Worm (Caenorhabditis elegans) whole organism, late embryonic: Measurements from ENCODE around the gene cal-2.

ENCODE experiments used
- F13H6.1 ChIP-seq: sonication (generic microtip); optimal IDR thresholded peaks from 2 replicates; lab custom pipeline; 2016; ENCODE audit warnings: missing genetic modification characterization, missing compliant biosample characterization
- K02D7.2 ChIP-seq: sonication (generic microtip); optimal IDR thresholded peaks from 2 replicates; lab custom pipeline; 2017; ENCODE audit warnings: mild to moderate bottlenecking, missing genetic modification characterization, missing compliant biosample characterization
- K09A11.1 ChIP-seq: sonication (generic microtip); optimal IDR thresholded peaks from 2 replicates; lab custom pipeline; 2017; ENCODE audit warnings: antibody characterized with exemption, mild to moderate bottlenecking, missing genetic modification characterization, missing compliant biosample characterization; ENCODE audit not compliant: insufficient read depth
- T23F11.4 ChIP-seq: fragments of 200-800 bp; sonication (Bioruptor generic); optimal IDR thresholded peaks from 2 replicates; lab custom pipeline; 2018; ENCODE audit warnings: mild to moderate bottlenecking, missing genetic modification characterization, missing compliant biosample characterization
- Y22D7AL.16 ChIP-seq: sonication (generic microtip); optimal IDR thresholded peaks from 2 replicates; lab custom pipeline; 2016; ENCODE audit warnings: missing genetic modification characterization, missing compliant biosample characterization
- ama-1 ChIP-seq: fragments of 150-350 bp; optimal IDR thresholded peaks from 2 replicates; lab custom pipeline; 2014
- ceh-14 ChIP-seq: sonication (generic microtip); optimal IDR thresholded peaks from 2 replicates; lab custom pipeline; 2016; ENCODE audit warnings: missing genotype, missing genetic modification characterization, missing compliant biosample characterization
- ceh-19 ChIP-seq: fragments of 200-800 bp; sonication (Bioruptor generic); optimal IDR thresholded peaks from 2 replicates; lab custom pipeline; 2018; ENCODE audit warnings: mild to moderate bottlenecking, missing genetic modification characterization, missing compliant biosample characterization
- ceh-24 ChIP-seq: sonication (generic microtip); optimal IDR thresholded peaks from 2 replicates; lab custom pipeline; 2016; ENCODE audit warnings: mild to moderate bottlenecking, missing genetic modification characterization, missing compliant biosample characterization
- ceh-30 ChIP-seq: fragments of 150-350 bp; optimal IDR thresholded peaks from 2 replicates; lab custom pipeline; 2014; ENCODE audit warnings: missing biosample characterization, missing genetic modification characterization
- ceh-34 ChIP-seq: sonication (generic microtip); optimal IDR thresholded peaks from 2 replicates; lab custom pipeline; 2016; ENCODE audit warnings: mild to moderate bottlenecking, missing genetic modification characterization, missing compliant biosample characterization
- ceh-48 ChIP-seq: sonication (generic microtip); optimal IDR thresholded peaks from 2 replicates; lab custom pipeline; 2016; ENCODE audit warnings: missing genetic modification characterization, inconsistent platforms, missing compliant biosample characterization
- ceh-9 ChIP-seq: sonication (generic microtip); optimal IDR thresholded peaks from 2 replicates; lab custom pipeline; 2016; ENCODE audit warnings: mild to moderate bottlenecking, missing genetic modification characterization, inconsistent platforms, missing compliant biosample characterization
- dve-1 ChIP-seq: sonication (generic microtip); optimal IDR thresholded peaks from 2 replicates; lab custom pipeline; 2017; ENCODE audit warnings: antibody characterized with exemption, mild to moderate bottlenecking, missing genetic modification characterization, missing compliant biosample characterization
- elt-4 ChIP-seq: sonication (generic microtip); optimal IDR thresholded peaks from 2 replicates; lab custom pipeline; 2016; ENCODE audit warnings: missing genetic modification characterization, missing compliant biosample characterization
- eyg-1 ChIP-seq: sonication (generic microtip); optimal IDR thresholded peaks from 2 replicates; lab custom pipeline; 2016; ENCODE audit warnings: missing genotype, missing genetic modification characterization, missing compliant biosample characterization
- fkh-6 ChIP-seq: sonication (generic microtip); optimal IDR thresholded peaks from 2 replicates; lab custom pipeline; 2016; ENCODE audit warnings: missing genetic modification characterization, missing compliant biosample characterization
- gmeb-2 ChIP-seq: sonication (generic microtip); optimal IDR thresholded peaks from 2 replicates; lab custom pipeline; 2016; ENCODE audit warnings: missing genetic modification characterization, inconsistent platforms, missing compliant biosample characterization
- hlh-15 ChIP-seq: sonication (generic microtip); optimal IDR thresholded peaks from 2 replicates; lab custom pipeline; 2016; ENCODE audit warnings: missing genetic modification characterization, missing compliant biosample characterization
- hlh-30 ChIP-seq: sonication (generic microtip); optimal IDR thresholded peaks from 2 replicates; lab custom pipeline; 2017; ENCODE audit warnings: antibody characterized with exemption, missing genetic modification characterization, missing compliant biosample characterization; ENCODE audit not compliant: insufficient read depth
- hlh-8 ChIP-seq: sonication (generic microtip); optimal IDR thresholded peaks from 2 replicates; lab custom pipeline; 2016; ENCODE audit warnings: missing genotype, missing genetic modification characterization, missing compliant biosample characterization
- madf-2 ChIP-seq: sonication (generic microtip); optimal IDR thresholded peaks from 2 replicates; lab custom pipeline; 2017; ENCODE audit warnings: missing genetic modification characterization, missing compliant biosample characterization
- mec-3 ChIP-seq: sonication (generic microtip); optimal IDR thresholded peaks from 2 replicates; lab custom pipeline; 2016; ENCODE audit warnings: borderline replicate concordance, missing genetic modification characterization, missing compliant biosample characterization
- nfya-1 ChIP-seq: sonication (generic microtip); optimal IDR thresholded peaks from 2 replicates; lab custom pipeline; 2017; ENCODE audit warnings: missing genetic modification characterization, mild to moderate bottlenecking, missing compliant biosample characterization, antibody characterized with exemption, moderate library complexity
- nhr-11 ChIP-seq: fragments of 150-350 bp; optimal IDR thresholded peaks from 2 replicates; lab custom pipeline; 2014; ENCODE audit warnings: missing biosample characterization, missing genetic modification characterization
- pag-3 ChIP-seq: sonication (generic microtip); optimal IDR thresholded peaks from 2 replicates; lab custom pipeline; 2016; ENCODE audit warnings: missing compliant biosample characterization, missing genetic modification characterization, borderline replicate concordance
- pat-9 ChIP-seq: fragments of 200-800 bp; sonication (Bioruptor generic); optimal IDR thresholded peaks from 2 replicates; lab custom pipeline; 2018; ENCODE audit warnings: mild to moderate bottlenecking, missing genetic modification characterization, moderate library complexity, missing compliant biosample characterization
- pha-2 ChIP-seq: sonication (generic microtip); optimal IDR thresholded peaks from 2 replicates; lab custom pipeline; 2017; ENCODE audit warnings: mild to moderate bottlenecking, missing genetic modification characterization, missing compliant biosample characterization
- pha-4 ChIP-seq: fragments of 150-350 bp; optimal IDR thresholded peaks from 2 replicates; lab custom pipeline; 2018; ENCODE audit warnings: missing biosample characterization, missing genetic modification reagents, missing genetic modification characterization
- pqm-1 ChIP-seq: sonication (generic microtip); optimal IDR thresholded peaks from 2 replicates; lab custom pipeline; 2016; ENCODE audit warnings: missing genetic modification characterization, missing compliant biosample characterization
- pros-1 ChIP-seq: fragments of 150-350 bp; optimal IDR thresholded peaks from 2 replicates; lab custom pipeline; 2014; ENCODE audit warnings: missing biosample characterization, missing genetic modification reagents, missing genetic modification characterization
- rnt-1 ChIP-seq: sonication (generic microtip); optimal IDR thresholded peaks from 2 replicates; lab custom pipeline; 2016; ENCODE audit warnings: missing genetic modification characterization, missing compliant biosample characterization
- sox-2 ChIP-seq: fragments of 200-800 bp; sonication (Bioruptor generic); IDR thresholded peaks from 2 replicates; pipeline ENCODE4 v1.3.6; 2022; ENCODE audit warnings: missing genetic modification reagents, missing genetic modification characterization, missing compliant biosample characterization
- sox-4 ChIP-seq: sonication (generic microtip); optimal IDR thresholded peaks from 2 replicates; lab custom pipeline; 2017; ENCODE audit warnings: mild to moderate bottlenecking, missing genetic modification characterization, inconsistent platforms, missing compliant biosample characterization
- tbx-2 ChIP-seq: sonication (generic microtip); optimal IDR thresholded peaks from 2 replicates; lab custom pipeline; 2016; ENCODE audit warnings: missing genetic modification characterization, missing compliant biosample characterization
- unc-3 ChIP-seq, 2 experiments: fragments of 200-800 bp in 1 of 2; sonication (Bioruptor generic) in 1 of 2; sonication (generic microtip) in 1 of 2; conservative IDR thresholded peaks in 1 of 2; optimal IDR thresholded peaks in 1 of 2; 2 replicates each; pipeline versions ENCODE4 v1.3.6 to Lab custom; 2016 to 2022; ENCODE audit warnings: missing compliant biosample characterization in 2 of 2, missing genetic modification characterization in 2 of 2, missing genetic modification reagents in 1 of 2
- unc-42 ChIP-seq: sonication (generic microtip); optimal IDR thresholded peaks from 2 replicates; lab custom pipeline; 2016; ENCODE audit warnings: missing genotype, missing genetic modification characterization, missing compliant biosample characterization
- unc-55 ChIP-seq: sonication (generic microtip); optimal IDR thresholded peaks from 2 replicates; lab custom pipeline; 2017; ENCODE audit warnings: missing biosample characterization, missing genetic modification reagents, missing genetic modification characterization
- zip-5 ChIP-seq: sonication (generic microtip); optimal IDR thresholded peaks from 2 replicates; lab custom pipeline; 2016; ENCODE audit warnings: missing genetic modification characterization, missing compliant biosample characterization

Gene cal-2

DNA sequence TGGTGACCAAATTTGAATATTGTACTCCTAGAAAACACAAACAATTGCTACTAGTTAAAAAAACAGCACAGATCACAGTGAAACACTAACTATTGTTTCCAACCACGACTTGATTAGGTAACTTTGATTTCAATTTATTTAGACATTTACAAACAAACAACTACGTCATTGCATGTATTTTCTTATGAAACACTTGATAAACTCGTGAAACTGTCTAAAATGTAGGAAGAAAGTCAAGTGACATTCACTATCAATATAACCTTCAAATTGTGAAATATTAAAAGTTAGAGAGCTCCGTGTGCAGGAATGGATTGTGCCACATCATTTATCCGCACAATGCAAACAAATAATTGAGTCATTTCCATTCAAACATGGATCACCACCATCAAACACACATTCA lies 29.8 kb downstream of the cal-2 start:
- TF ChIP-seq hlh-8 = no peak

DNA sequence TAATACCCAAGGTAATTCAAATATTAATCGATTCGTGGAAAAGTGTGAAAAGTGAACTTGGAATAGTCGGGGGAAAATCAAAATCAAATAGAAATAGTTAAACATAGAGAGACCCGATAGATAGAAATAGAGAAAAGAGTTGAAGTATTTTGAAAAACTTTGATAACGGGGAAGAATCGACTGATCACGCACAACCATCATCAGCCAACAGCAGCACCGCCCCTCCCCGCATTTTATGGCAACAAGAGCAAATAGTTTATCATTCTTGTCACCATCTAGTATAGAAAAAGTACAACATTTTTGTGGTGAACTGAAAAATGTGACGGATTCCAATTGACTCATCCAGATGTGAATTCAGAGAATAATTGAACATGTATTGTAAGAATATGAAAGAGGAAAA lies 31.1 kb downstream of the cal-2 start:
- TF ChIP-seq elt-4 (tag; lab: Kevin White, UChicago) (no peak), mec-3 (tag; lab: Kevin White, UChicago) (no peak), ceh-48 (no peak), ceh-24 (tag; lab: Kevin White, UChicago) (no peak), unc-3 (GFP tag; conservative IDR thresholded peaks at IDR 0.05; lab: Robert Waterston, UW) (no peak), unc-3 (tag; optimal IDR thresholded peaks at IDR 0.05; lab: Kevin White, UChicago) (no peak)

DNA sequence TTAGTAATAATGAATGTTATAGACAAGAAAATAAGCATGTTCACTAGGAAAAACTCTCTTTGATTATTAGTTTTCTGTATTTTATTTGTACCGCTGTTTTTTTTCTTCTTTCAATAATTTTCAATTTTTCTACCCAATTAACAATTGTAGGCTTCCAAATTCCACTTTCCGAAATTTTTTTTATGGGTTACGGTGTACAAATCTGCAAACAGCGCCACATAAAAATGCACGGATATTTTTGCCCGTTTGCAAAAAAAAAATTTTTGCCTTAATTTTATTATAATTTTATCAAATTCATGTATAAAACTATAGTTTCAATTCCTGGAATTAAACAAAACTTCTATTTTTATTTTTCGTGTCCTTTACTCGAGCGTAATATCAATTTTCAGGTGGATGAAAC lies 32.3 kb downstream of the cal-2 start, which contains the start of gene ooc-5:
TSS of gene ooc-5 (plus strand) at position 381 of the 400 bp plus-strand sequence.
- TF ChIP-seq sox-4 (tag; lab: Kevin White, UChicago) (no peak), madf-2 (tag; lab: Kevin White, UChicago) (no peak)

DNA sequence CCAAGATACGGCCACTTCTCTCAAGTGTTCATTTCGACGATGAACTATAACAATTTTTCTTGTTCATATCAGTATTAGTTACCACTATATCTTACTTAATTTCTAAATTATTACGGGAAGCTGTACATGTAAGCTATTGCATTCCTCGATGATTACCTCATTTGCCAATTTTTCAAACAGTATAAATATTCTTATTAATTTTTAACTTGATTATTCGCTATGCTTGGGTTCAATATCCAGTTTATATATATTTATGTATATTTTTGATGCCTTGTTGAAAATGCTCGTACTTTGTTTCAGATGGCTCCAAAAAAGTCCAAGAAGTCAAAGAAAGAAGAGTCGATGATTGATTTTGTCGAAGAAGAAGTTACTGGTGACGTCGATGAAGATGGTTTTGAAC lies 33.8 kb downstream of the cal-2 start, which contains the start of gene F44G4.1:
TSS of gene F44G4.1 (plus strand) at position 301 of the 400 bp plus-strand sequence.
- TF ChIP-seq Y22D7AL.16 = no peak
- no peak for TF ChIP-seq pat-9 (tag; lab: Kevin White, UChicago)
- no peak for TF ChIP-seq hlh-15 (tag; lab: Kevin White, UChicago)
- no peak for TF ChIP-seq K02D7.2
- no peak for TF ChIP-seq mec-3 (tag; lab: Kevin White, UChicago)
- no peak for TF ChIP-seq ceh-34
- TF ChIP-seq zip-5 = no peak
- no peak for TF ChIP-seq ceh-19 (GFP tag; lab: Kevin White, UChicago)
- no peak for TF ChIP-seq ceh-48
- TF ChIP-seq pqm-1 (tag; lab: Kevin White, UChicago) = no peak
- TF ChIP-seq fkh-6 (tag; lab: Kevin White, UChicago) = no peak
- TF ChIP-seq sox-2 (GFP tag; lab: Robert Waterston, UW) = no peak
- TF ChIP-seq hlh-8 = no peak
- TF ChIP-seq rnt-1 (tag; lab: Kevin White, UChicago) = no peak
- TF ChIP-seq ceh-9 (tag; lab: Kevin White, UChicago) = no peak
- TF ChIP-seq hlh-30 (tag; lab: Kevin White, UChicago) = no peak

DNA sequence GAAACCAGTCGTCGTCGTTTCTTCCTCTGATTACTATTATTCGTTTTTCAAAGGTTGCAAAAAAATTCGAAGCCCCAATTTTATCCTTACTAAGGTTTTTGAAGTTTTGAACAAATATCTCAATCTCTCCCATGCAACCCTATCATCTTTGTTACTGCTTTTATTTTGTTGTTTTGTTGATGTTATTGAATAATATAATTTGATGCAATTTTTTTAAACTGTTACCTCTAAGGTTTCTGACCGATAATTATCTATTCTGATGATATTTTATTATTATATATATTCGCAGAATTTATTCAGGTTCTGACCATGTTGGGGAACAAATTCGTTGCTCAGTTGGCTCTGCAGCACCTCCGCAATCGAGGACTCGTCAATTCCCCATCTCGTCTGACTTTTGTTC lies 35.5 kb downstream of the cal-2 start, which contains the start of gene ndub-2:
TSS of gene ndub-2 (plus strand) at position 301 of the 400 bp plus-strand sequence.
- TF ChIP-seq pros-1 (tag; lab: Kevin White, UChicago) = no peak
- no peak for TF ChIP-seq T23F11.4 (GFP tag; lab: Kevin White, UChicago)
- TF ChIP-seq ama-1 (lab: Kevin White, UChicago) = no peak
- no peak for TF ChIP-seq F13H6.1
- no peak for TF ChIP-seq tbx-2
- no peak for TF ChIP-seq nhr-11
- no peak for TF ChIP-seq gmeb-2
- no peak for TF ChIP-seq unc-42 (tag; lab: Kevin White, UChicago)
- TF ChIP-seq rnt-1 (tag; lab: Kevin White, UChicago) = no peak
- TF ChIP-seq ceh-30 = no peak
- no peak for TF ChIP-seq eyg-1
- no peak for TF ChIP-seq pha-2 (tag; lab: Kevin White, UChicago)
- no peak for TF ChIP-seq dve-1

DNA sequence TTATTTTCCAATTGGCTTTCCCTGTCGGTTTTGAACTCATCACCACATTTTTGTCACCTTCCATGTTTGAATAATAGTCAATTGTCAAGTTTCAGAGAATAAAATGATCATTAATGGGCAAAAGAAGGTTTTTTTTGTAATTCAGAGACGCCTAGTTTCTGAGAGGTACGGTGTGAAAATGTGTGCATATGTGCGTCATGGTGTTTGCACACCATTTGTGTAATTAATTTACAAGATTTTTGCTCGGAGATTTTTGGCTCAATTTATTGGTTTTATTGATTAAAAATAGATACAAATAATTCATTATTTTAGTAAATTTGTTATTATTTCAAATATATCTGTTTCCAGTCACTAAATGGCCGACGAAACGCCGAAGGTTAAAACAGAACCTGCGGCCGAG lies 37.0 kb downstream of the cal-2 start, which contains the start of the genes F44G4.3 and tdp-1:
TSS of gene F44G4.3 (minus strand) at position 184 of the 400 bp plus-strand sequence.
TSS of gene tdp-1 (plus strand) at position 347 of the 400 bp plus-strand sequence.
- TF ChIP-seq nfya-1 (peak; percentile 30), hlh-30 (tag; lab: Kevin White, UChicago) (no peak), pag-3 (tag; lab: Kevin White, UChicago) (no peak), pha-4 (tag; lab: Kevin White, UChicago) (no peak), ceh-14 (tag; lab: Kevin White, UChicago) (peak; percentile 52), eyg-1 (no peak), unc-55 (no peak), unc-42 (tag; lab: Kevin White, UChicago) (peak; percentile 91), K09A11.1 (no peak), ceh-48 (peak; percentile 21)
